Worm (Caenorhabditis elegans) whole organism, L4 larva: Measurements from ENCODE around the gene ech-4.

Experiments used
- D1046.2 ChIP-seq: fragments of 200-800 bp; sonication (Bioruptor generic); IDR thresholded peaks from 2 replicates; pipeline ENCODE4 v1.3.6; 2022; ENCODE audit warnings: missing genetic modification characterization, missing compliant biosample characterization
- F10B5.3 ChIP-seq: sonication (generic microtip); optimal IDR thresholded peaks from 2 replicates; lab custom pipeline; 2016; ENCODE audit warnings: mild to moderate bottlenecking, missing genetic modification characterization, missing compliant biosample characterization
- F37D6.2 ChIP-seq: sonication (generic microtip); optimal IDR thresholded peaks from 2 replicates; lab custom pipeline; 2016; ENCODE audit warnings: mild to moderate bottlenecking, missing genetic modification characterization, missing compliant biosample characterization
- F49E8.2 ChIP-seq: sonication (generic microtip); optimal IDR thresholded peaks from 2 replicates; lab custom pipeline; 2016; ENCODE audit warnings: missing compliant biosample characterization, mild to moderate bottlenecking, missing genetic modification characterization, borderline replicate concordance
- R02D3.7 ChIP-seq: fragments of 150-350 bp; sonication (generic microtip); optimal IDR thresholded peaks from 3 replicates; lab custom pipeline; 2014; ENCODE audit warnings: missing biosample characterization, missing genetic modification characterization
- T20F7.1 ChIP-seq: fragments of 200-800 bp; sonication (Bioruptor generic); optimal IDR thresholded peaks from 2 replicates; lab custom pipeline; 2018; ENCODE audit warnings: mild to moderate bottlenecking, missing genetic modification characterization, missing compliant biosample characterization
- Y105C5A.15 ChIP-seq: fragments of 200-800 bp; sonication (Bioruptor generic); IDR thresholded peaks from 2 replicates; pipeline ENCODE4 v1.3.6; 2022; ENCODE audit warnings: missing genetic modification characterization, missing compliant biosample characterization
- Y75B8A.6 ChIP-seq: fragments of 200-800 bp; sonication (Bioruptor generic); IDR thresholded peaks from 2 replicates; pipeline ENCODE4 v1.3.6; 2022; ENCODE audit warnings: missing genetic modification reagents, missing genetic modification characterization, missing compliant biosample characterization
- ZK337.2 ChIP-seq: fragments of 200-800 bp; sonication (Bioruptor generic); IDR thresholded peaks from 2 replicates; pipeline ENCODE4 v1.3.6; 2022; ENCODE audit warnings: missing genetic modification reagents, missing genetic modification characterization, missing compliant biosample characterization
- aha-1 ChIP-seq: fragments of 150-350 bp; peaks from one replicate; lab custom pipeline; 2014; ENCODE audit warnings: missing biosample characterization, missing genetic modification characterization
- arid-1 ChIP-seq: fragments of 200-800 bp; sonication (Bioruptor generic); conservative IDR thresholded peaks from 2 replicates; pipeline ENCODE4 v1.3.6; 2022; ENCODE audit warnings: missing genetic modification reagents, missing genetic modification characterization, missing compliant biosample characterization
- attf-4 ChIP-seq: sonication (generic microtip); optimal IDR thresholded peaks from 3 replicates; lab custom pipeline; 2017; ENCODE audit warnings: missing biosample characterization, missing genetic modification characterization
- ceh-32 ChIP-seq: sonication (generic microtip); optimal IDR thresholded peaks from 2 replicates; lab custom pipeline; 2016; ENCODE audit warnings: mild to moderate bottlenecking, missing genetic modification characterization, missing compliant biosample characterization; ENCODE audit not compliant: poor library complexity
- ceh-44 ChIP-seq: fragments of 200-800 bp; sonication (Bioruptor generic); IDR thresholded peaks from 2 replicates; pipeline ENCODE4 v1.3.6; 2022; ENCODE audit warnings: missing genetic modification reagents, missing genetic modification characterization, missing compliant biosample characterization
- ces-1 ChIP-seq: fragments of 150-350 bp; sonication (generic microtip); optimal IDR thresholded peaks from 4 replicates; lab custom pipeline; 2014; ENCODE audit warnings: missing biosample characterization, missing genetic modification reagents, missing genetic modification characterization
- cey-2 ChIP-seq: sonication (generic microtip); optimal IDR thresholded peaks from 3 replicates; lab custom pipeline; 2017; ENCODE audit warnings: missing genetic modification characterization, mild to moderate bottlenecking, missing compliant biosample characterization, antibody characterized with exemption, borderline replicate concordance; ENCODE audit not compliant: insufficient read depth
- ctbp-1 ChIP-seq: fragments of 200-800 bp; sonication (Bioruptor generic); IDR thresholded peaks from 2 replicates; pipeline ENCODE4 v1.3.6; 2022; ENCODE audit warnings: missing genetic modification reagents, missing genetic modification characterization, missing compliant biosample characterization
- daf-12 ChIP-seq: fragments of 150-350 bp; optimal IDR thresholded peaks from 2 replicates; lab custom pipeline; 2014; ENCODE audit warnings: missing biosample characterization, missing genetic modification reagents, missing genetic modification characterization
- daf-19 ChIP-seq: fragments of 200-800 bp; sonication (Bioruptor generic); conservative IDR thresholded peaks from 2 replicates; pipeline ENCODE4 v1.3.6; 2022; ENCODE audit warnings: missing genetic modification characterization, missing compliant biosample characterization
- daf-8 ChIP-seq: fragments of 200-800 bp; sonication (Bioruptor generic); IDR thresholded peaks from 2 replicates; pipeline ENCODE4 v1.3.6; 2022; ENCODE audit warnings: missing genetic modification characterization, missing compliant biosample characterization
- dmd-8 ChIP-seq: fragments of 200-800 bp; sonication (Bioruptor generic); IDR thresholded peaks from 2 replicates; pipeline ENCODE4 v1.3.6; 2022; ENCODE audit warnings: missing genetic modification characterization, missing compliant biosample characterization
- dmd-9 ChIP-seq: fragments of 200-800 bp; sonication (Bioruptor generic); IDR thresholded peaks from 2 replicates; pipeline ENCODE4 v1.3.6; 2022; ENCODE audit warnings: missing genetic modification reagents, missing genetic modification characterization, missing compliant biosample characterization
- dpl-1 ChIP-seq: fragments of 150-350 bp; optimal IDR thresholded peaks from 2 replicates; lab custom pipeline; 2014; ENCODE audit warnings: missing biosample characterization, missing genetic modification reagents, missing genetic modification characterization
- duxl-1 ChIP-seq: sonication (generic microtip); optimal IDR thresholded peaks from 2 replicates; lab custom pipeline; 2016; ENCODE audit warnings: mild to moderate bottlenecking, missing genetic modification characterization, moderate library complexity, missing compliant biosample characterization; ENCODE audit not compliant: poor library complexity
- dve-1 ChIP-seq: sonication (generic microtip); optimal IDR thresholded peaks from 2 replicates; lab custom pipeline; 2017; ENCODE audit warnings: antibody characterized with exemption, mild to moderate bottlenecking, missing genetic modification characterization, missing compliant biosample characterization; ENCODE audit not compliant: insufficient read depth
- egl-27 ChIP-seq: sonication (generic microtip); optimal IDR thresholded peaks from 3 replicates; lab custom pipeline; 2017; ENCODE audit warnings: missing biosample characterization, missing genetic modification reagents, missing genetic modification characterization
- egl-43 ChIP-seq: fragments of 200-800 bp; sonication (Bioruptor generic); IDR thresholded peaks from 2 replicates; pipeline ENCODE4 v1.3.6; 2022; ENCODE audit warnings: missing genetic modification reagents, missing genetic modification characterization, missing compliant biosample characterization
- fos-1 ChIP-seq: fragments of 150-350 bp; optimal IDR thresholded peaks from 2 replicates; lab custom pipeline; 2014; ENCODE audit warnings: missing biosample characterization, missing genetic modification characterization
- gei-8 ChIP-seq: fragments of 200-800 bp; sonication (Bioruptor generic); optimal IDR thresholded peaks from 2 replicates; lab custom pipeline; 2018; ENCODE audit warnings: mild to moderate bottlenecking, missing genetic modification characterization, missing compliant biosample characterization
- hlh-11 ChIP-seq: fragments of 200-800 bp; sonication (Bioruptor generic); optimal IDR thresholded peaks from 2 replicates; lab custom pipeline; 2018; ENCODE audit warnings: mild to moderate bottlenecking, missing genetic modification characterization, missing compliant biosample characterization
- lin-13 ChIP-seq: fragments of 150-350 bp; optimal IDR thresholded peaks from 2 replicates; lab custom pipeline; 2014; ENCODE audit warnings: missing biosample characterization, missing genetic modification reagents, missing genetic modification characterization
- lin-29 ChIP-seq: fragments of 200-800 bp; sonication (Bioruptor generic); IDR thresholded peaks from 2 replicates; pipeline ENCODE4 v1.3.6; 2022; ENCODE audit warnings: missing genetic modification reagents, missing genetic modification characterization, missing compliant biosample characterization
- lin-38 ChIP-seq: fragments of 200-800 bp; sonication (Bioruptor generic); IDR thresholded peaks from 2 replicates; pipeline ENCODE4 v1.3.6; 2022; ENCODE audit warnings: missing genetic modification reagents, missing genetic modification characterization, missing compliant biosample characterization
- mep-1 ChIP-seq: fragments of 150-350 bp; sonication (generic microtip); optimal IDR thresholded peaks from 3 replicates; lab custom pipeline; 2014; ENCODE audit warnings: missing biosample characterization, missing genetic modification characterization
- mes-2 ChIP-seq: sonication (generic microtip); optimal IDR thresholded peaks from 2 replicates; lab custom pipeline; 2016; ENCODE audit warnings: missing genotype, mild to moderate bottlenecking, missing genetic modification characterization, missing compliant biosample characterization; ENCODE audit not compliant: poor library complexity, severe bottlenecking
- mxl-3 ChIP-seq: fragments of 200-800 bp; sonication (Bioruptor generic); optimal IDR thresholded peaks from 2 replicates; lab custom pipeline; 2018; ENCODE audit warnings: mild to moderate bottlenecking, missing genetic modification characterization, missing compliant biosample characterization
- nhr-10 ChIP-seq: fragments of 150-350 bp; optimal IDR thresholded peaks from 2 replicates; lab custom pipeline; 2014; ENCODE audit warnings: missing biosample characterization, missing genetic modification characterization
- nhr-11 ChIP-seq: fragments of 150-350 bp; optimal IDR thresholded peaks from 2 replicates; lab custom pipeline; 2014; ENCODE audit warnings: missing biosample characterization, missing genetic modification characterization
- nhr-28 ChIP-seq: fragments of 150-350 bp; optimal IDR thresholded peaks from 2 replicates; lab custom pipeline; 2014; ENCODE audit warnings: missing biosample characterization, missing genetic modification characterization
- nhr-41 ChIP-seq: fragments of 200-800 bp; sonication (Bioruptor generic); IDR thresholded peaks from 2 replicates; pipeline ENCODE4 v1.3.6; 2022; ENCODE audit warnings: missing genetic modification reagents, missing genetic modification characterization, missing compliant biosample characterization
- nhr-6 ChIP-seq: fragments of 150-350 bp; optimal IDR thresholded peaks from 2 replicates; lab custom pipeline; 2014; ENCODE audit warnings: missing biosample characterization, missing genetic modification characterization
- pha-4 ChIP-seq, 2 experiments: fragments of 150-350 bp in 1 of 2; fragments of 200-800 bp in 1 of 2; sonication (Bioruptor generic) in 1 of 2; IDR thresholded peaks in 1 of 2; optimal IDR thresholded peaks in 1 of 2; 2 replicates each; pipeline versions ENCODE4 v1.3.6 to Lab custom; 2014 to 2022; ENCODE audit warnings: missing genetic modification characterization in 2 of 2, missing genetic modification reagents in 2 of 2, missing biosample characterization in 1 of 2, missing compliant biosample characterization in 1 of 2
- rbr-2 ChIP-seq: sonication (generic microtip); optimal IDR thresholded peaks from 2 replicates; lab custom pipeline; 2016; ENCODE audit warnings: missing genotype, missing genetic modification characterization, missing compliant biosample characterization
- saeg-2 ChIP-seq: fragments of 200-800 bp; sonication (Bioruptor generic); IDR thresholded peaks from 2 replicates; pipeline ENCODE4 v1.3.6; 2022; ENCODE audit warnings: missing genetic modification reagents, missing genetic modification characterization, missing compliant biosample characterization
- skn-1 ChIP-seq: fragments of 150-350 bp; optimal IDR thresholded peaks from 2 replicates; lab custom pipeline; 2014; ENCODE audit warnings: missing biosample characterization, missing genetic modification characterization
- spr-1 ChIP-seq: sonication (generic microtip); optimal IDR thresholded peaks from 2 replicates; lab custom pipeline; 2016; ENCODE audit warnings: mild to moderate bottlenecking, missing genetic modification characterization, missing compliant biosample characterization
- unc-130 ChIP-seq: sonication (generic microtip); optimal IDR thresholded peaks from 2 replicates; lab custom pipeline; 2016; ENCODE audit warnings: missing genetic modification reagents, missing genetic modification characterization, missing compliant biosample characterization
- unc-39 ChIP-seq: sonication (generic microtip); optimal IDR thresholded peaks from 2 replicates; lab custom pipeline; 2017; ENCODE audit warnings: missing biosample characterization, missing genetic modification characterization
- unc-62 ChIP-seq, 3 experiments: fragments of 150-350 bp in 1 of 3; sonication (generic microtip); optimal IDR thresholded peaks in 2 of 3; peaks in 1 of 3; 1 replicate in 1 of 3; 2 replicates in 2 of 3; lab custom pipeline; 2014 to 2017; ENCODE audit warnings: missing biosample characterization in 3 of 3, missing genetic modification characterization in 3 of 3, missing genetic modification reagents in 3 of 3, missing genotype in 1 of 3
- zag-1 ChIP-seq: fragments of 150-350 bp; optimal IDR thresholded peaks from 2 replicates; lab custom pipeline; 2014; ENCODE audit warnings: missing biosample characterization, missing genetic modification characterization
- zip-2 ChIP-seq: fragments of 150-350 bp; optimal IDR thresholded peaks from 2 replicates; lab custom pipeline; 2014; ENCODE audit warnings: missing biosample characterization, missing genetic modification characterization

ech-4 gene

ce11 chrII:10824046-10824445, 3.2 kb downstream of the ech-4 start, which contains the start of the genes R06F6.12 and mix-1:
TSS of gene R06F6.12 (minus strand) at chrII:10824081.
TSS of gene mix-1 (plus strand) at chrII:10824246.
- TF ChIP-seq duxl-1 (tag; lab: Kevin White, UChicago) (no peak), F37D6.2 (tag; lab: Kevin White, UChicago) (no peak), ceh-32 (tag; lab: Kevin White, UChicago) (no peak), nhr-11 (no peak), mep-1 (tag; lab: Kevin White, UChicago) (peak; percentile 52), pha-4 (GFP tag; IDR thresholded peaks at IDR 0.05; lab: Robert Waterston, UW) (0 out of 2 replicates have a peak, but pooled peaks have one; percentile 38), pha-4 (tag; optimal IDR thresholded peaks at IDR 0.05; lab: Kevin White, UChicago) (peak; percentile 46), mxl-3 (GFP tag; lab: Kevin White, UChicago) (no peak), nhr-28 (no peak), daf-8 (no peak), F49E8.2 (tag; lab: Kevin White, UChicago) (no peak), nhr-6 (tag; lab: Kevin White, UChicago) (peak; percentile 2), aha-1 (peak; percentile 63), Y75B8A.6 (GFP tag; lab: Robert Waterston, UW) (no peak), gei-8 (no peak), R02D3.7 (no peak), dpl-1 (GFP tag; lab: Kevin White, UChicago) (peak; percentile 88), dmd-9 (no peak), attf-4 (tag; lab: Kevin White, UChicago) (no peak), unc-62 (GFP tag; optimal IDR thresholded peaks at IDR 0.05 in 1 of 2; lab: Kevin White, UChicago) (no peak), unc-62 (tag; optimal IDR thresholded peaks at IDR 0.05; lab: Kevin White, UChicago) (no peak), hlh-11 (tag; lab: Kevin White, UChicago) (peak; percentile 22), daf-19 (GFP tag; lab: Robert Waterston, UW) (no peak), T20F7.1 (no peak), rbr-2 (peak; percentile 41), zag-1 (tag; lab: Kevin White, UChicago) (no peak), nhr-41 (GFP tag; lab: Robert Waterston, UW) (no peak), arid-1 (GFP tag; lab: Robert Waterston, UW) (0 out of 2 replicates have a peak, but pooled peaks have one; percentile 38), egl-43 (GFP tag; lab: Robert Waterston, UW) (no peak), ceh-44 (no peak), unc-130 (GFP tag; lab: Kevin White, UChicago) (peak; percentile 18), unc-39 (no peak), daf-12 (tag; lab: Kevin White, UChicago) (no peak), dmd-8 (GFP tag; lab: Robert Waterston, UW) (no peak), spr-1 (tag; lab: Kevin White, UChicago) (no peak), ces-1 (GFP tag; lab: Kevin White, UChicago) (no peak), lin-29 (no peak), zip-2 (tag; lab: Kevin White, UChicago) (no peak), Y105C5A.15 (no peak), ZK337.2 (GFP tag; lab: Robert Waterston, UW) (no peak), mes-2 (tag; lab: Kevin White, UChicago) (peak; percentile 79), lin-13 (GFP tag; lab: Kevin White, UChicago) (no peak), skn-1 (tag; lab: Kevin White, UChicago) (no peak), cey-2 (no peak), lin-38 (GFP tag; lab: Robert Waterston, UW) (peak; percentile 73), D1046.2 (GFP tag; lab: Robert Waterston, UW) (no peak), egl-27 (tag; lab: Kevin White, UChicago) (no peak), nhr-10 (tag; lab: Kevin White, UChicago) (no peak), fos-1 (tag; lab: Kevin White, UChicago) (no peak), saeg-2 (GFP tag; lab: Robert Waterston, UW) (no peak), dve-1 (tag; lab: Kevin White, UChicago) (peak; percentile 40), ctbp-1 (GFP tag; lab: Robert Waterston, UW) (no peak), F10B5.3 (tag; lab: Kevin White, UChicago) (no peak)
